Worm (Caenorhabditis elegans) whole organism, L1 larva: Measurements from ENCODE around the gene rbm-26.

Experiments
- C04F5.9 ChIP-seq: sonication (generic microtip); optimal IDR thresholded peaks from 2 replicates; lab custom pipeline; 2016; ENCODE audit warnings: missing genetic modification characterization, missing compliant biosample characterization
- C16A3.4 ChIP-seq: fragments of 150-350 bp; optimal IDR thresholded peaks from 2 replicates; lab custom pipeline; 2014; ENCODE audit warnings: missing biosample characterization, missing genetic modification characterization
- C34B4.2 ChIP-seq: sonication (generic microtip); optimal IDR thresholded peaks from 2 replicates; lab custom pipeline; 2017; ENCODE audit warnings: mild to moderate bottlenecking, missing genetic modification characterization, missing compliant biosample characterization
- alr-1 ChIP-seq: fragments of 200-800 bp; sonication (Bioruptor generic); optimal IDR thresholded peaks from 2 replicates; lab custom pipeline; 2018; ENCODE audit warnings: borderline replicate concordance, mild to moderate bottlenecking, missing genetic modification characterization, missing compliant biosample characterization
- aly-2 ChIP-seq: fragments of 150-350 bp; optimal IDR thresholded peaks from 2 replicates; lab custom pipeline; 2014; ENCODE audit warnings: missing biosample characterization, missing genetic modification characterization
- ceh-8 ChIP-seq: fragments of 200-800 bp; sonication (Bioruptor generic); optimal IDR thresholded peaks from 2 replicates; lab custom pipeline; 2018; ENCODE audit warnings: mild to moderate bottlenecking, missing genetic modification characterization, moderate library complexity, missing compliant biosample characterization
- ceh-82 ChIP-seq, 3 experiments: fragments of 150-350 bp in 1 of 3; sonication (generic microtip) in 2 of 3; optimal IDR thresholded peaks; 2 replicates each; lab custom pipeline; 2014 to 2017; ENCODE audit warnings: missing biosample characterization in 3 of 3, missing genetic modification characterization in 3 of 3
- ces-1 ChIP-seq: fragments of 150-350 bp; optimal IDR thresholded peaks from 2 replicates; lab custom pipeline; 2014; ENCODE audit warnings: missing biosample characterization, missing genetic modification reagents, missing genetic modification characterization
- dpl-1 ChIP-seq, 3 experiments: fragments of 150-350 bp in 2 of 3; sonication (generic microtip) in 1 of 3; optimal IDR thresholded peaks; 2 replicates each; lab custom pipeline; 2014 to 2017; ENCODE audit warnings: missing biosample characterization in 3 of 3, missing genetic modification characterization in 3 of 3, missing genetic modification reagents in 3 of 3
- efl-1 ChIP-seq, 4 experiments: fragments of 150-350 bp; optimal IDR thresholded peaks in 3 of 4; peaks in 1 of 4; 1 replicate in 1 of 4; 2 replicates in 3 of 4; lab custom pipeline; 2014; ENCODE audit warnings: missing biosample characterization in 2 of 4, missing genetic modification characterization in 2 of 4, missing genetic modification reagents in 2 of 4
- egl-13 ChIP-seq: sonication (generic microtip); optimal IDR thresholded peaks from 2 replicates; lab custom pipeline; 2016; ENCODE audit warnings: missing genotype, missing genetic modification reagents, missing genetic modification characterization, missing compliant biosample characterization
- fkh-10 ChIP-seq: sonication (generic microtip); optimal IDR thresholded peaks from 2 replicates; lab custom pipeline; 2017; ENCODE audit warnings: missing biosample characterization, missing genetic modification reagents, missing genetic modification characterization
- fkh-4 ChIP-seq: sonication (generic microtip); optimal IDR thresholded peaks from 2 replicates; lab custom pipeline; 2016; ENCODE audit warnings: missing compliant biosample characterization, missing genetic modification characterization, borderline replicate concordance
- fkh-8 ChIP-seq: sonication (generic microtip); optimal IDR thresholded peaks from 2 replicates; lab custom pipeline; 2016; ENCODE audit warnings: mild to moderate bottlenecking, missing genetic modification characterization, missing compliant biosample characterization
- fos-1 ChIP-seq: fragments of 150-350 bp; optimal IDR thresholded peaks from 2 replicates; lab custom pipeline; 2014; ENCODE audit warnings: missing biosample characterization, missing genetic modification characterization
- grh-1 ChIP-seq: fragments of 200-800 bp; sonication (Bioruptor generic); IDR thresholded peaks from 2 replicates; pipeline ENCODE4 v1.3.6; 2022; ENCODE audit warnings: missing genetic modification reagents, missing genetic modification characterization, missing compliant biosample characterization
- isw-1 ChIP-seq: fragments of 200-800 bp; sonication (Bioruptor generic); IDR thresholded peaks from 2 replicates; pipeline ENCODE4 v1.3.6; 2022; ENCODE audit warnings: missing genetic modification characterization, missing compliant biosample characterization
- lin-14 ChIP-seq: fragments of 200-800 bp; sonication (Bioruptor generic); optimal IDR thresholded peaks from 2 replicates; lab custom pipeline; 2018; ENCODE audit warnings: mild to moderate bottlenecking, missing genetic modification characterization, moderate library complexity, missing compliant biosample characterization
- lin-15B ChIP-seq: fragments of 150-350 bp; sonication (generic microtip); optimal IDR thresholded peaks from 3 replicates; lab custom pipeline; 2014; ENCODE audit warnings: missing biosample characterization, missing genetic modification characterization
- lin-35 ChIP-seq, 2 experiments: fragments of 150-350 bp; optimal IDR thresholded peaks; 2 replicates each; lab custom pipeline; 2014; ENCODE audit warnings: missing biosample characterization in 2 of 2, missing genetic modification characterization in 2 of 2, missing genetic modification reagents in 2 of 2
- lin-39 ChIP-seq: fragments of 150-350 bp; optimal IDR thresholded peaks from 2 replicates; lab custom pipeline; 2014; ENCODE audit warnings: missing biosample characterization, missing genetic modification reagents, missing genetic modification characterization
- lsy-2 ChIP-seq, 2 experiments: fragments of 150-350 bp; optimal IDR thresholded peaks; 2 replicates each; lab custom pipeline; 2014; ENCODE audit warnings: missing biosample characterization in 2 of 2, missing genetic modification characterization in 2 of 2
- mdl-1 ChIP-seq, 2 experiments: fragments of 150-350 bp; optimal IDR thresholded peaks; 2 replicates each; lab custom pipeline; 2014 to 2017; ENCODE audit warnings: missing biosample characterization in 2 of 2, missing genetic modification characterization in 2 of 2, inconsistent platforms in 1 of 2
- mep-1 ChIP-seq: fragments of 150-350 bp; optimal IDR thresholded peaks from 2 replicates; lab custom pipeline; 2014; ENCODE audit warnings: missing biosample characterization, missing genetic modification characterization
- nhr-19 ChIP-seq: fragments of 200-800 bp; sonication (Bioruptor generic); conservative IDR thresholded peaks from 2 replicates; pipeline ENCODE4 v1.3.6; 2022; ENCODE audit warnings: missing genetic modification characterization, missing compliant biosample characterization
- nhr-20 ChIP-seq: sonication (generic microtip); optimal IDR thresholded peaks from 2 replicates; lab custom pipeline; 2016; ENCODE audit warnings: mild to moderate bottlenecking, missing genetic modification characterization, missing compliant biosample characterization
- nhr-47 ChIP-seq: sonication (generic microtip); optimal IDR thresholded peaks from 2 replicates; lab custom pipeline; 2016; ENCODE audit warnings: mild to moderate bottlenecking, missing genetic modification characterization, moderate library complexity, missing compliant biosample characterization
- nhr-71 ChIP-seq: sonication (generic microtip); optimal IDR thresholded peaks from 2 replicates; lab custom pipeline; 2016; ENCODE audit warnings: mild to moderate bottlenecking, missing genetic modification characterization, moderate library complexity, missing compliant biosample characterization
- nhr-77 ChIP-seq: fragments of 150-350 bp; optimal IDR thresholded peaks from 2 replicates; lab custom pipeline; 2014; ENCODE audit warnings: missing biosample characterization, missing genetic modification characterization
- nhr-84 ChIP-seq: sonication (generic microtip); optimal IDR thresholded peaks from 2 replicates; lab custom pipeline; 2017; ENCODE audit warnings: missing biosample characterization, missing genetic modification characterization
- pag-3 ChIP-seq: sonication (generic microtip); optimal IDR thresholded peaks from 2 replicates; lab custom pipeline; 2017; ENCODE audit warnings: missing genetic modification characterization, mild to moderate bottlenecking, missing compliant biosample characterization, antibody characterized with exemption, borderline replicate concordance; ENCODE audit not compliant: insufficient read depth
- rnt-1 ChIP-seq: sonication (generic microtip); optimal IDR thresholded peaks from 2 replicates; lab custom pipeline; 2016; ENCODE audit warnings: mild to moderate bottlenecking, missing genetic modification characterization, moderate library complexity, missing compliant biosample characterization
- skn-1 ChIP-seq: fragments of 150-350 bp; optimal IDR thresholded peaks from 2 replicates; lab custom pipeline; 2014; ENCODE audit warnings: missing biosample characterization, missing genetic modification characterization
- snpc-4 ChIP-seq: fragments of 150-350 bp; optimal IDR thresholded peaks from 2 replicates; lab custom pipeline; 2014; ENCODE audit warnings: missing biosample characterization, missing genetic modification characterization
- snu-23 ChIP-seq: sonication (generic microtip); optimal IDR thresholded peaks from 2 replicates; lab custom pipeline; 2016; ENCODE audit warnings: missing genetic modification characterization, missing compliant biosample characterization
- sptf-1 ChIP-seq: fragments of 150-350 bp; optimal IDR thresholded peaks from 2 replicates; lab custom pipeline; 2014; ENCODE audit warnings: missing biosample characterization, missing genetic modification characterization
- swsn-7 ChIP-seq: sonication (generic microtip); optimal IDR thresholded peaks from 2 replicates; lab custom pipeline; 2016; ENCODE audit warnings: missing genetic modification characterization, missing compliant biosample characterization
- tbx-2 ChIP-seq: sonication (generic microtip); optimal IDR thresholded peaks from 2 replicates; lab custom pipeline; 2016; ENCODE audit warnings: missing genetic modification characterization, missing compliant biosample characterization
- unc-62 ChIP-seq: fragments of 150-350 bp; optimal IDR thresholded peaks from 2 replicates; lab custom pipeline; 2014; ENCODE audit warnings: missing biosample characterization, missing genetic modification reagents, missing genetic modification characterization
- unc-86 ChIP-seq: sonication (generic microtip); optimal IDR thresholded peaks from 2 replicates; lab custom pipeline; 2016; ENCODE audit warnings: missing genetic modification characterization, missing compliant biosample characterization
- xbp-1 ChIP-seq: sonication (generic microtip); optimal IDR thresholded peaks from 2 replicates; lab custom pipeline; 2016; ENCODE audit warnings: missing genetic modification characterization, missing compliant biosample characterization
- zip-4 ChIP-seq: fragments of 200-800 bp; sonication (Bioruptor generic); optimal IDR thresholded peaks from 2 replicates; lab custom pipeline; 2018; ENCODE audit warnings: mild to moderate bottlenecking, missing genetic modification characterization, moderate library complexity, missing compliant biosample characterization
- ztf-11 ChIP-seq, 2 experiments: sonication (generic microtip); optimal IDR thresholded peaks; 2 replicates each; lab custom pipeline; 2016 to 2017; ENCODE audit warnings: missing genetic modification characterization in 2 of 2, missing biosample characterization in 1 of 2, missing compliant biosample characterization in 1 of 2

The rbm-26 gene

DNA sequence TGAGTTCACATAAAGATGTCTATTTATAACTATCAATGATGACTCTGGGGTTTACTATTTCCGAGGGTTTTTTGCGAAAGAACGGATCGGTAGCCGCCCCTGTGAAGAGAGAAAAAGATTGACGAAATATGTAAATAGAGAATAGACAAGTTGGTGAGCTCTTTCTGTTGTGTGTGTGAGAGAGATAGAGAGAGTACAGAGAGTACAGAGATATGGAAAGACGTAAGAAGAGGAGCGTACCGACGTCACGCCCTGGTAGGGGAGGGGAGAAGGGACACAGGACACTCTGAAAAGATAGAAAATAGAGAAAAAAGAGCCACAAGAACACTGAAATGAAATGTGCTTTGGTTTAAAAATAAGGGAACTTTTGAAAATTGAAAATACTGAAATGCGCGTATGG lies 23.1 kb upstream of the rbm-26 start:
- TF ChIP-seq unc-86 (tag; lab: Kevin White, UChicago) = peak; percentile 7
- peak; percentile 13 for TF ChIP-seq xbp-1 (tag; lab: Kevin White, UChicago)
- peak; percentile 34 for TF ChIP-seq nhr-20 (tag; lab: Kevin White, UChicago)
- no peak for TF ChIP-seq pag-3 (tag; lab: Kevin White, UChicago)
- peak in 2 of 3 experiments; percentile 47 to 64 for TF ChIP-seq ceh-82 (tag; optimal IDR thresholded peaks at IDR 0.05; lab: Kevin White, UChicago)
- no peak for TF ChIP-seq alr-1 (tag; lab: Kevin White, UChicago)
- peak; percentile 5 for TF ChIP-seq fkh-10 (GFP tag; lab: Kevin White, UChicago)
- TF ChIP-seq lin-14 = peak; percentile 74
- TF ChIP-seq isw-1 = 0 out of 2 replicates have a peak, but pooled peaks have one; percentile 7
- peak; percentile 16 for TF ChIP-seq nhr-19
- TF ChIP-seq lsy-2 (tag; optimal IDR thresholded peaks at IDR 0.05; lab: Kevin White, UChicago) = peak; percentile 22 to 67
- no peak for TF ChIP-seq ceh-8
- peak in 1 of 3 experiments; percentile 32 for TF ChIP-seq dpl-1 (GFP tag; optimal IDR thresholded peaks at IDR 0.05; lab: Kevin White, UChicago)
- TF ChIP-seq unc-62 (GFP tag; lab: Kevin White, UChicago) = no peak
- peak; percentile 42 for TF ChIP-seq tbx-2 (tag; lab: Kevin White, UChicago)
- TF ChIP-seq sptf-1 (tag; lab: Kevin White, UChicago) = no peak
- peak; percentile 29 to 30 for TF ChIP-seq efl-1 (optimal IDR thresholded peaks at IDR 0.05; lab: Kevin White, UChicago)
- no peak for TF ChIP-seq efl-1 (GFP tag; optimal IDR thresholded peaks at IDR 0.05 in 1 of 2; lab: Kevin White, UChicago)
- TF ChIP-seq fkh-4 (tag; lab: Kevin White, UChicago) = no peak
- TF ChIP-seq nhr-77 (tag; lab: Kevin White, UChicago) = peak; percentile 47
- no peak for TF ChIP-seq ces-1 (GFP tag; lab: Kevin White, UChicago)
- TF ChIP-seq rnt-1 = peak; percentile 43
- no peak for TF ChIP-seq zip-4 (GFP tag; lab: Kevin White, UChicago)
- TF ChIP-seq C16A3.4 (tag; lab: Kevin White, UChicago) = peak; percentile 12
- TF ChIP-seq C04F5.9 (tag; lab: Kevin White, UChicago) = no peak
- peak in 1 of 2 experiments; percentile 54 for TF ChIP-seq lin-35 (GFP tag; optimal IDR thresholded peaks at IDR 0.05; lab: Kevin White, UChicago)
- TF ChIP-seq ztf-11 (tag; optimal IDR thresholded peaks at IDR 0.05; lab: Kevin White, UChicago) = peak in 1 of 2 experiments; percentile 30
- no peak for TF ChIP-seq lin-39 (tag; lab: Kevin White, UChicago)
- TF ChIP-seq nhr-71 (tag; lab: Kevin White, UChicago) = peak; percentile 64
- TF ChIP-seq egl-13 (tag; lab: Kevin White, UChicago) = no peak
- TF ChIP-seq C34B4.2 (tag; lab: Kevin White, UChicago) = no peak
- TF ChIP-seq snu-23 = peak; percentile 55
- TF ChIP-seq fos-1 (tag; lab: Kevin White, UChicago) = peak; percentile 33
- no peak for TF ChIP-seq grh-1 (GFP tag; lab: Robert Waterston, UW)
- TF ChIP-seq lin-15B (tag; lab: Kevin White, UChicago) = no peak
- peak; percentile 1 for TF ChIP-seq snpc-4 (tag; lab: Kevin White, UChicago)
- no peak for TF ChIP-seq nhr-84 (tag; lab: Kevin White, UChicago)
- TF ChIP-seq aly-2 (tag; lab: Kevin White, UChicago) = no peak
- TF ChIP-seq fkh-8 (tag; lab: Kevin White, UChicago) = peak; percentile 41
- TF ChIP-seq nhr-47 (tag; lab: Kevin White, UChicago) = peak; percentile 49
- TF ChIP-seq mdl-1 (tag; optimal IDR thresholded peaks at IDR 0.05; lab: Kevin White, UChicago) = peak in 1 of 2 experiments; percentile 19
- TF ChIP-seq swsn-7 (tag; lab: Kevin White, UChicago) = peak; percentile 47
- TF ChIP-seq mep-1 = peak; percentile 55
- peak; percentile 35 for TF ChIP-seq skn-1 (tag; lab: Kevin White, UChicago)
